Worm (Caenorhabditis elegans): Measurements from ENCODE around the gene gex-3.

Gene gex-3

DNA sequence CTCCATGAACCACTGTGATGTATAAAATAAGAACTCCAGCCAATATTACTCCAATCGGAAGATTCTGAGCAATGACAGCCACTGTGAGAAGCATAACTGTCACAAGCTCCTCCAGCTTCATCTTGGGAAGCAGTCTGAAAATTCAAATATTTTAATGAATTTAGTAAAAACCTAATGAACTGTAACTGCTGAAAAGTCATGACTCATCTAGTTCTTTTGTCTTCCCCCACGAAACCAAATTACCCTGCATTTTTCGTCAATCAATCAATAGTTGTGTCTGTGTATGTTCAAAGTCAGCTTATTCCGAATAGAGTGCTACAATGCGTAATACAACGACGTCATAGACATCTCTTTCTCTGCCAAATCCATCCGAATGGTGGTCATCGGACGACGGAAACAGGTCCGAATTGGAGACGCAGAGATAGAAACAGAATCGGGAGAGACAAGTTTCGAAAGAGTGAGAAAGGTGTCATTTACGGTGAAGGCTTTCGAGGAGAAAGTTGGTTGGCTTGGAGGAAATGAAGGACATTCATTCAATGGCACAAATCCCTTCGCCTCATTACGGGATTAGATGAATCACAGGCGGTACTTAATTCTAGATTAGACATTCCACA, 7.5 kb upstream of the gex-3 start (continued):
- TF ChIP-seq mab-5 (tag; optimal IDR thresholded peaks at IDR 0.05) (no peak), Y55F3AM.14 (GFP tag; optimal IDR thresholded peaks at IDR 0.05) (no peak), mdl-1 (tag; optimal IDR thresholded peaks at IDR 0.05) (no peak)

DNA sequence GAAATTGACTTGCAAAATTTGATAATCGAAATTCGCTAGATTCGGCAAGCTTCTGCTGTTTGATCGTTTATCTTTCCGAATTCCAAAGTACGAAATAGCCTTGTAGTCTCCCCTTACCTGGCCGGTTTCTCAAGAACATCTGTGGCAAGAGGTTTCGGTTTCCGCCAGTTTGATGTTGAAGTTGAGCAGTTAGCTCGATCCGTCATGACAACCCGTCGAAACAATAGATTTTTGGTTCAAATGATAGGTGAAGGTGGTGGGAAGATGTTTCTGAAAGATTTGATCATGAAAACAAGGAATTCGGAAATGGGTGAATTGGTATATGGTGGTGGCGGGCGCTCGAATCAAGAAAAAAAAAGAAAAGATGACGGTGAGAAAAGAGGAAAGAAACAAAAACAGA, 5.8 kb upstream of the gex-3 start, which contains the start of gene acs-20:
TSS of gene acs-20 (minus strand) at position 270 of the 400 bp plus-strand sequence.
- no peak for TF ChIP-seq aly-2 (tag; optimal IDR thresholded peaks at IDR 0.05)
- TF ChIP-seq zag-1 (tag; optimal IDR thresholded peaks at IDR 0.05) = no peak
- no peak for TF ChIP-seq ceh-82 (tag; optimal IDR thresholded peaks at IDR 0.05)
- no peak for TF ChIP-seq ceh-16 (tag; optimal IDR thresholded peaks at IDR 0.05)
- TF ChIP-seq egl-27 (tag; optimal IDR thresholded peaks at IDR 0.05) = no peak
- TF ChIP-seq mab-5 (tag; optimal IDR thresholded peaks at IDR 0.05) = no peak
- no peak for TF ChIP-seq lsy-2 (tag; optimal IDR thresholded peaks at IDR 0.05)
- no peak for TF ChIP-seq unc-62 (GFP tag; optimal IDR thresholded peaks at IDR 0.05)
- TF ChIP-seq snpc-4 (tag; optimal IDR thresholded peaks at IDR 0.05) = no peak
- no peak for TF ChIP-seq sem-4 (tag; optimal IDR thresholded peaks at IDR 0.05)
- TF ChIP-seq nhr-12 (tag; optimal IDR thresholded peaks at IDR 0.05) = no peak
- TF ChIP-seq lin-13 (GFP tag; optimal IDR thresholded peaks at IDR 0.05) = no peak
- no peak for TF ChIP-seq sma-9 (GFP tag; optimal IDR thresholded peaks at IDR 0.05)
- no peak for TF ChIP-seq sma-9 (tag; optimal IDR thresholded peaks at IDR 0.05)
- no peak for TF ChIP-seq nhr-21 (tag; optimal IDR thresholded peaks at IDR 0.05)
- no peak for TF ChIP-seq unc-39 (tag; optimal IDR thresholded peaks at IDR 0.05)
- TF ChIP-seq F13H6.1 (tag; optimal IDR thresholded peaks at IDR 0.05) = no peak
- no peak for TF ChIP-seq skn-1 (tag; optimal IDR thresholded peaks at IDR 0.05)

DNA sequence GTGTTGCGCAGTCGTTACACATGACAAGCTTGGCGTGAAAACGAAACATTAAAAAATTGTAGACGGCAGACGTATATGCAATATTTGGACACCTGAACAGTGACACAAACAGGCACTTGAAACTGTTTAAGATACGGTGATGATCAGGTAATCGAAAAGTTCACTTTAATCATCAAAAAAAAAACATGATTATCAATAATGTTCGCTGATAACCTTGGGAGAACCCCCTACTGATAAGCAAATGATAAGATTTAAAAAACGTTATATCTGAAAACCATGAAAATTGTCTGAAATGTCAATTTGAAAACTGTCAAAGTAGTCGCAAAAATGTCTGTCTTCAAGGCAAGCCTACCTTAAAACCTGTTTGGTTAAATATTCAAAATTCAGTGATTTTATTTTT, 4.2 kb upstream of the gex-3 start:
- TF ChIP-seq zag-1 (tag; optimal IDR thresholded peaks at IDR 0.05) (no peak), fos-1 (tag; optimal IDR thresholded peaks at IDR 0.05) (peak; percentile 52)

DNA sequence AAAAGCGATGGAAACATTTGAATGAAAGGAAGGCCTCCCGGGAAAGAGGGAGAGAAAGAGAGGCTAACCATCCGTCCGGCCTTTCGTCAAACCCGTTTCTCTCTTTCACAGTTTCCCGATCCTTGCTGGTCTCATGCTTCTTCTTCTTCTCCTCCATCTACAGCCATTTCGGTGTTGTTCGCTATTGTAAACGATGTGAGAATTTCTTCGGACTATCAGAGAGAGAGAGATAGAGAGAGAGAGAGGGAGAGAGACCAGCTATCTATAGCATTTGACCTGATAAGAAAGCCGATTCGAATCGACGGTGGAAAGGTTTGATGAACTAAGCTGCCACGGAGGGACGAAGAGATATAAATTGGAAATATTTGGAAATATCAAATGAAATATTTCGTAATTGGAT, 791 bp upstream of the gex-3 start:
- no peak for TF ChIP-seq nhr-77 (tag; optimal IDR thresholded peaks at IDR 0.05)
- no peak for TF ChIP-seq nhr-23 (tag; optimal IDR thresholded peaks at IDR 0.05)
- TF ChIP-seq nhr-129 (tag; optimal IDR thresholded peaks at IDR 0.05) = peak; percentile 24
- no peak for TF ChIP-seq lsy-2 (tag; optimal IDR thresholded peaks at IDR 0.05)
- TF ChIP-seq snpc-4 (tag; optimal IDR thresholded peaks at IDR 0.05) = no peak
- peak; percentile 14 for TF ChIP-seq blmp-1 (tag; optimal IDR thresholded peaks at IDR 0.05; ENCODE audit: insufficient read depth)
- TF ChIP-seq nhr-21 (tag; optimal IDR thresholded peaks at IDR 0.05) = peak; percentile 74
- TF ChIP-seq ama-1 (optimal IDR thresholded peaks at IDR 0.05) = no peak
- TF ChIP-seq ztf-4 (tag; optimal IDR thresholded peaks at IDR 0.05) = no peak
- no peak for TF ChIP-seq ztf-11 (tag; optimal IDR thresholded peaks at IDR 0.05)
- peak; percentile 36 for TF ChIP-seq nhr-25 (tag; optimal IDR thresholded peaks at IDR 0.05)

DNA sequence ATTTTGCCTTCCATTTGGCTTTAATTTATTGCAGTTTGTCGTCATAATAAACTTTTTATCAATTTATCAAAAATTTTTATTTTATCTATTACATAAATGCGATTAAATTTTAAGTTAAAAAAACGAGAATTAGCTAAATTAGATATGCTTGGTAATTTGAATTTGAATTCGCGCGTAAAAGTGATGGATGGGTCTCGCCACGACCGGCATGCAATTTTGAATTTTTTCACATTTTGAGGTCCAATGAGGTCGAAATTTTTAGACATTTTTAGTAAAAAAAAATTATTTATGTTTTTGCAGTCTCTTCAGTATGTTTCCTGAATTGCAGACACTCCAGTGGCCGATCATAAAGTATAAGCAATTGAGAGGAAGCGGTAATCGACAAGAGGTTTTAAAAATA, 4.4 kb downstream of the gex-3 start, which contains the start of gene dsb-1:
TSS of gene dsb-1 (plus strand) at position 301 of the 400 bp plus-strand sequence.
- TF ChIP-seq Y55F3AM.14 (GFP tag; optimal IDR thresholded peaks at IDR 0.05) (no peak), mdl-1 (tag; optimal IDR thresholded peaks at IDR 0.05) (no peak)

DNA sequence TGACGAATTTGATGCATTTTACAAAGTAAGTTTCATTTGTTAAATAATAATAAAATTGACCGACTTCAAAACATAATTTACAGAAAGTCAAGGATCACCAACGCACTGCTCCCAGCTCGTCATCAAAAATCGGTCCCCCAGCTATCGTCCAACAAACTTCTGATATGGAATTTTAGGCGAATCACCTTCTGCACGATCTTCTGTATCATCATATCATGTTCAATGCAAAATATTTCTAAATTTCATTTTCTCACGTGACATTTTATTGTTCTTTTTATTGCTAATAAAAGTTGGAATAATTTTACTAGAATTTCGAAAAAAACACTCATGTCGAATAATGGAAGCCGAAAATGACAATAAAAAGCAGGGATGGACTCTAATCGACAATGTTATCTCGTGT, 5.9 kb downstream of the gex-3 start, which contains the start of gene acl-13:
TSS of gene acl-13 (plus strand) at position 301 of the 400 bp plus-strand sequence.
- TF ChIP-seq nhr-23 (tag; optimal IDR thresholded peaks at IDR 0.05) (no peak), lsy-2 (tag; optimal IDR thresholded peaks at IDR 0.05) (no peak), skn-1 (tag; optimal IDR thresholded peaks at IDR 0.05) (no peak)

DNA sequence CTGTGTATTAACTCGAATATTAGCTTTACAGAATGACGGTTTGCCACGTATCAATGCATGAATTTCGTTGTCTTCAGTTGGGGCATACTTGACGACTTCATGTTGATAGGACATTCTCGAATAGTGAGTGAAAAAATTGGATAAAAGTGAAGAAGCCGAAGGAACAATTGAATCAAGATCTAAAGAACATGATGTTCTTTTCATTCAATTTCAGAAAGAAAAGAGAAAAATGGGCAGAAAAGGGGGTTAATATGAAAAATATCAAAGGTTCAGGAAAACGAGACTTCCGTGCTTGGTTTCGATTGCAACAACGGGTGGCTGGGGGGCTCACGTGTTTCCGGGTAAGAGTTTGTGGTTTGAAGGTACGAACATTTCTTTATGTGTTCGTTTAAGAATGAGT, 10.4 kb downstream of the gex-3 start:
- no peak for TF ChIP-seq F13H6.1 (tag; optimal IDR thresholded peaks at IDR 0.05)
- no peak for TF ChIP-seq gmeb-1 (tag; optimal IDR thresholded peaks at IDR 0.05)
- no peak for TF ChIP-seq lsy-2 (tag; optimal IDR thresholded peaks at IDR 0.05)
- TF ChIP-seq elt-1 (tag; optimal IDR thresholded peaks at IDR 0.05) = no peak
- no peak for TF ChIP-seq nhr-12 (tag; optimal IDR thresholded peaks at IDR 0.05)
- no peak for TF ChIP-seq alr-1 (tag; optimal IDR thresholded peaks at IDR 0.05)
- no peak for TF ChIP-seq blmp-1 (tag; optimal IDR thresholded peaks at IDR 0.05; ENCODE audit: insufficient read depth)
- TF ChIP-seq ztf-4 (tag; optimal IDR thresholded peaks at IDR 0.05) = no peak
- no peak for TF ChIP-seq unc-55 (GFP tag; optimal IDR thresholded peaks at IDR 0.05)
- no peak for TF ChIP-seq peb-1 (tag; optimal IDR thresholded peaks at IDR 0.05)
- TF ChIP-seq elt-3 (tag; optimal IDR thresholded peaks at IDR 0.05) = no peak
- no peak for TF ChIP-seq mab-5 (tag; optimal IDR thresholded peaks at IDR 0.05)
- TF ChIP-seq lin-39 (tag; optimal IDR thresholded peaks at IDR 0.05) = no peak
- TF ChIP-seq ceh-82 (tag; optimal IDR thresholded peaks at IDR 0.05) = no peak

Measured in whole organism, L2 larva.